Fruit fly (Drosophila melanogaster) whole organism, adult: ENCODE data around the gene CG12355.
A peak's percentile ranks its signal among the peaks of the same experiment; 100 is the strongest.

Experiments
- CG11617 ChIP-seq: fragments of 200-800 bp; sonication (Bioruptor generic); optimal IDR thresholded peaks from 2 replicates; lab custom pipeline; 2017; ENCODE audit warnings: mild to moderate bottlenecking, missing biosample characterization, missing genetic modification reagents, missing genetic modification characterization
- CG12768 ChIP-seq: fragments of 200-800 bp; sonication (Bioruptor generic); optimal IDR thresholded peaks from 2 replicates; lab custom pipeline; 2017; ENCODE audit warnings: missing biosample characterization, missing genetic modification characterization, mild to moderate bottlenecking, moderate library complexity, missing genetic modification reagents
- CG14711 ChIP-seq: fragments of 200-800 bp; sonication (Bioruptor generic); optimal IDR thresholded peaks from 2 replicates; lab custom pipeline; 2018; ENCODE audit warnings: missing biosample characterization, mild to moderate bottlenecking, missing genetic modification characterization, moderate library complexity
- CG1620 ChIP-seq: fragments of 200-800 bp; sonication (Bioruptor generic); optimal IDR thresholded peaks from 2 replicates; lab custom pipeline; 2016; ENCODE audit warnings: missing biosample characterization, missing genetic modification characterization
- CG33017 ChIP-seq: fragments of 200-800 bp; sonication (Bioruptor generic); optimal IDR thresholded peaks from 2 replicates; lab custom pipeline; 2018; ENCODE audit warnings: missing biosample characterization, mild to moderate bottlenecking, missing genetic modification characterization, moderate library complexity
- CG5204 ChIP-seq: fragments of 200-800 bp; sonication (Bioruptor generic); optimal IDR thresholded peaks from 2 replicates; lab custom pipeline; 2016; ENCODE audit warnings: missing biosample characterization, missing genetic modification characterization
- CG7045 ChIP-seq: fragments of 200-800 bp; sonication (Bioruptor generic); optimal IDR thresholded peaks from 2 replicates; lab custom pipeline; 2017; ENCODE audit warnings: missing biosample characterization, mild to moderate bottlenecking, missing genetic modification characterization
- CG7101 ChIP-seq: fragments of 200-800 bp; sonication (Bioruptor generic); optimal IDR thresholded peaks from 2 replicates; lab custom pipeline; 2018; ENCODE audit warnings: missing biosample characterization, mild to moderate bottlenecking, missing genetic modification characterization, moderate library complexity
- Clk ChIP-seq: fragments of 200-800 bp; sonication (Bioruptor generic); optimal IDR thresholded peaks from 2 replicates; lab custom pipeline; 2017; ENCODE audit warnings: missing biosample characterization, missing genetic modification characterization
- Crg-1 ChIP-seq: fragments of 200-800 bp; sonication (Bioruptor generic); optimal IDR thresholded peaks from 2 replicates; lab custom pipeline; 2016; ENCODE audit warnings: missing biosample characterization, missing genetic modification characterization
- Hr96 ChIP-seq: fragments of 200-800 bp; sonication (Bioruptor generic); optimal IDR thresholded peaks from 2 replicates; lab custom pipeline; 2016; ENCODE audit warnings: missing biosample characterization, missing genetic modification characterization
- Mnt ChIP-seq: fragments of 200-800 bp; sonication (Bioruptor generic); optimal IDR thresholded peaks from 2 replicates; lab custom pipeline; 2016; ENCODE audit warnings: missing biosample characterization, mild to moderate bottlenecking, missing genetic modification characterization
- bab1 ChIP-seq: fragments of 200-800 bp; sonication (Bioruptor generic); optimal IDR thresholded peaks from 3 replicates; lab custom pipeline; 2019; ENCODE audit warnings: missing biosample characterization, mild to moderate bottlenecking, missing genetic modification characterization, moderate library complexity
- cic ChIP-seq: fragments of 200-800 bp; sonication (Bioruptor generic); optimal IDR thresholded peaks from 2 replicates; lab custom pipeline; 2017; ENCODE audit warnings: missing biosample characterization, mild to moderate bottlenecking, missing genetic modification characterization, moderate library complexity
- cnc ChIP-seq, 2 experiments: fragments of >200 bp; optimal IDR thresholded peaks; 2 replicates each; lab custom pipeline; 2017
- kay ChIP-seq: fragments of 200-800 bp; sonication (Bioruptor generic); peaks from one replicate; lab custom pipeline; 2016; ENCODE audit warnings: missing biosample characterization, missing genetic modification characterization, borderline replicate concordance
- ovo ChIP-seq: fragments of 200-800 bp; sonication (Bioruptor generic); optimal IDR thresholded peaks from 2 replicates; lab custom pipeline; 2016; ENCODE audit warnings: missing biosample characterization, missing genetic modification characterization
- pad ChIP-seq: fragments of 200-800 bp; sonication (Bioruptor generic); optimal IDR thresholded peaks from 3 replicates; lab custom pipeline; 2017; ENCODE audit warnings: missing biosample characterization, missing genetic modification characterization, mild to moderate bottlenecking, moderate library complexity, missing genetic modification reagents
- tj ChIP-seq: fragments of 200-800 bp; sonication (Bioruptor generic); optimal IDR thresholded peaks from 3 replicates; lab custom pipeline; 2017; ENCODE audit warnings: missing biosample characterization, mild to moderate bottlenecking, missing genetic modification characterization, moderate library complexity
- toe ChIP-seq: fragments of 200-800 bp; sonication (Bioruptor generic); optimal IDR thresholded peaks from 2 replicates; lab custom pipeline; 2016; ENCODE audit warnings: missing biosample characterization, missing genetic modification characterization

The CG12355 gene

dm6 chr3L:15493886-15494598 is 1.3 kb downstream of the CG12355 start:
- TF ChIP-seq cic (GFP tag; lab: Kevin White, UChicago): peak; percentile 77
- no peak for TF ChIP-seq Clk (GFP tag; lab: Kevin White, UChicago)
- no peak for TF ChIP-seq CG14711 (tag; lab: Kevin White, UChicago)
- no peak for TF ChIP-seq CG5204
- no peak for TF ChIP-seq CG33017 (tag; lab: Kevin White, UChicago)
- TF ChIP-seq kay (GFP tag; lab: Kevin White, UChicago): peak; percentile 89
- peak; percentile 83 for TF ChIP-seq Mnt (GFP tag; lab: Kevin White, UChicago)
- TF ChIP-seq ovo (GFP tag; lab: Kevin White, UChicago): no peak

DNA sequence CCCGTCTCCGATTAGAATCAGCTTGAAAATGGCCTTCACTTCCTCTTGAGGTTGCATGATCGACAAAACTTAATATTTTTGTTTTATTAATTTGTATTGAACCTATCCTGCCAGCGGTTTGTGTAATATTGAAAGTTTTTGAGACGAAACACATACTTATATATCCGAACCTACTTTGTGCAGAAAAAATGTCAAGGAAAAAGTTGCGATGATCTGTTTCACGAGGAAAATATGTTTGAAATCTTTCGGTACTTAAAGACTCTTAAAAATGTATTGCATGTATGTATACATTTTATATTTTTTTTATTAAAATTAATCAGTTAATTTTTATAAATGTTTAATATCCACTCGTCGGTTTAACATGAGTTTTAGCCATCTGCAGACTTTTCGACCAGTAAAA is 10.0 kb downstream of the CG12355 start, which contains the start of gene Ran-like:
Gene Ran-like, minus strand, starts transcription at position 101 of the 400 bp plus-strand sequence.
- TF ChIP-seq CG7101 (tag; lab: Kevin White, UChicago) (no peak), cnc (optimal IDR thresholded peaks at IDR 0.05; lab: Kevin White, UChicago) (no peak), toe (no peak), CG1620 (GFP tag; lab: Kevin White, UChicago) (no peak), kay (GFP tag; lab: Kevin White, UChicago) (no peak), CG7045 (no peak), CG33017 (tag; lab: Kevin White, UChicago) (no peak), bab1 (GFP tag; lab: Kevin White, UChicago) (no peak), Crg-1 (GFP tag; lab: Kevin White, UChicago) (no peak), pad (GFP tag; lab: Kevin White, UChicago) (no peak), Clk (GFP tag; lab: Kevin White, UChicago) (no peak), CG5204 (no peak), tj (GFP tag; lab: Kevin White, UChicago) (no peak), Hr96 (no peak), cic (GFP tag; lab: Kevin White, UChicago) (no peak), CG11617 (GFP tag; lab: Kevin White, UChicago) (no peak)

- TF ChIP-seq CG1620 (GFP tag; lab: Kevin White, UChicago) (no peak), toe (no peak), Clk (GFP tag; lab: Kevin White, UChicago) (no peak), pad (GFP tag; lab: Kevin White, UChicago) (no peak), CG5204 (no peak), CG12768 (GFP tag; lab: Kevin White, UChicago) (no peak), CG33017 (tag; lab: Kevin White, UChicago) (no peak), Hr96 (no peak), Mnt (GFP tag; lab: Kevin White, UChicago) (no peak), tj (GFP tag; lab: Kevin White, UChicago) (no peak), CG7101 (tag; lab: Kevin White, UChicago) (no peak), kay (GFP tag; lab: Kevin White, UChicago) (no peak), Crg-1 (GFP tag; lab: Kevin White, UChicago) (no peak), CG14711 (tag; lab: Kevin White, UChicago) (no peak), bab1 (GFP tag; lab: Kevin White, UChicago) (no peak)
Measured at dm6 chr3L:15474010-15474409, 21.3 kb downstream of the CG12355 start, which contains the start of gene cocoon. cocoon (minus strand) TSS chr3L:15474110.
